Worm (Caenorhabditis elegans) whole organism, early embryonic: Measurements from ENCODE around the gene mbl-1.

ENCODE experiments used
- B0310.2 ChIP-seq: sonication (generic microtip); optimal IDR thresholded peaks from 2 replicates; lab custom pipeline; 2016; ENCODE audit warnings: mild to moderate bottlenecking, missing genetic modification characterization, missing compliant biosample characterization
- F13C5.2 ChIP-seq: sonication (generic microtip); optimal IDR thresholded peaks from 2 replicates; lab custom pipeline; 2017; ENCODE audit warnings: mild to moderate bottlenecking, missing genetic modification characterization, inconsistent platforms, missing compliant biosample characterization
- aly-1 ChIP-seq: sonication (generic microtip); optimal IDR thresholded peaks from 2 replicates; lab custom pipeline; 2016; ENCODE audit warnings: missing genetic modification characterization, missing compliant biosample characterization
- ama-1 ChIP-seq: fragments of 150-350 bp; optimal IDR thresholded peaks from 2 replicates; lab custom pipeline; 2014
- ceh-13 ChIP-seq: fragments of 200-800 bp; sonication (Bioruptor generic); optimal IDR thresholded peaks from 2 replicates; lab custom pipeline; 2018; ENCODE audit warnings: mild to moderate bottlenecking, missing genetic modification characterization, missing compliant biosample characterization
- ceh-36 ChIP-seq: sonication (generic microtip); optimal IDR thresholded peaks from 2 replicates; lab custom pipeline; 2016; ENCODE audit warnings: missing genetic modification characterization, inconsistent platforms, missing compliant biosample characterization
- ets-7 ChIP-seq: sonication (generic microtip); optimal IDR thresholded peaks from 2 replicates; lab custom pipeline; 2016; ENCODE audit warnings: missing genotype, missing genetic modification characterization, missing compliant biosample characterization
- flt-1 ChIP-seq: fragments of 200-800 bp; sonication (Bioruptor generic); IDR thresholded peaks from 2 replicates; pipeline ENCODE4 v1.3.6; 2022; ENCODE audit warnings: missing genetic modification characterization, missing compliant biosample characterization
- hmbx-1 ChIP-seq: sonication (generic microtip); optimal IDR thresholded peaks from 2 replicates; lab custom pipeline; 2016; ENCODE audit warnings: mild to moderate bottlenecking, missing genetic modification characterization, missing compliant biosample characterization
- hmg-4 ChIP-seq: fragments of 200-800 bp; sonication (Bioruptor generic); optimal IDR thresholded peaks from 2 replicates; lab custom pipeline; 2018; ENCODE audit warnings: mild to moderate bottlenecking, missing genetic modification characterization, missing compliant biosample characterization
- hnd-1 ChIP-seq: sonication (generic microtip); optimal IDR thresholded peaks from 2 replicates; lab custom pipeline; 2016; ENCODE audit warnings: missing genetic modification characterization, missing compliant biosample characterization
- pes-1 ChIP-seq: fragments of 200-800 bp; sonication (Bioruptor generic); IDR thresholded peaks from 2 replicates; pipeline ENCODE4 v1.3.6; 2022; ENCODE audit warnings: missing genetic modification reagents, missing genetic modification characterization, missing compliant biosample characterization
- scrt-1 ChIP-seq: fragments of 200-800 bp; sonication (Bioruptor generic); IDR thresholded peaks from 2 replicates; pipeline ENCODE4 v1.3.6; 2022; ENCODE audit warnings: missing genetic modification characterization, missing compliant biosample characterization
- sea-1 ChIP-seq: fragments of 200-800 bp; sonication (Bioruptor generic); conservative IDR thresholded peaks from 2 replicates; pipeline ENCODE4 v1.3.6; 2022; ENCODE audit warnings: missing genetic modification characterization, missing compliant biosample characterization
- tbx-11 ChIP-seq: fragments of 200-800 bp; sonication (Bioruptor generic); IDR thresholded peaks from 2 replicates; pipeline ENCODE4 v1.3.6; 2022; ENCODE audit warnings: missing genetic modification characterization, missing compliant biosample characterization
- tbx-37 ChIP-seq: fragments of 200-800 bp; sonication (Bioruptor generic); conservative IDR thresholded peaks from 2 replicates; pipeline ENCODE4 v1.3.6; 2022; ENCODE audit warnings: missing genetic modification reagents, missing genetic modification characterization, missing compliant biosample characterization
- tra-4 ChIP-seq: sonication (generic microtip); optimal IDR thresholded peaks from 2 replicates; lab custom pipeline; 2017; ENCODE audit warnings: missing genetic modification characterization, missing compliant biosample characterization

Gene mbl-1

DNA sequence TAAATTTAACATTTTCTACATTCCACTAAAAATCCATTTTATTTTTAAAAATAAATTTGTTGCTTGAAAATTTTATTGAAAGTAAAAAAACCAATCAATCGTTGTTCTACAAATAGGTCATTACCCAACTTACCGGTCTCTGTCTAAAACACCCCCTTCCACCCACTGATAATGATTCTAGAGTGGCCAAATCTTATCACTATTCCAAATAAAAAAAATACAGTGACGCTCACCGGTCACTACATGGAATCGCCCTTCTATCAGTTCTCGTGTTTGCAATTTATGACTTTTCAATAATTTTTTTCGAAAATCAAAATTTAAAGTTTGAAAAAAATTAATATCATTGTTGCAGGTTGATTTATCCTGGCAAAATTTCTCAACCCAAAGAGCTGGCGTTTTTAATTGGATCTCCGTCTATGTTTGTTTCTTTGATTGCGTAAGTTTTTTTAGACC is 14.9 kb upstream of the mbl-1 start, which contains the start of the genes F52G3.1 and F52G3.7:
Gene F52G3.1 (plus strand): TSS at position 353 of the 453 bp plus-strand sequence.
Gene F52G3.7 (plus strand): TSS at position 403 of the 453 bp plus-strand sequence.
- no peak for TF ChIP-seq scrt-1 (GFP tag; lab: Robert Waterston, UW)
- TF ChIP-seq ceh-13 (GFP tag; lab: Kevin White, UChicago) = no peak
- no peak for TF ChIP-seq flt-1 (GFP tag; lab: Robert Waterston, UW)
- no peak for TF ChIP-seq sea-1 (GFP tag; lab: Robert Waterston, UW)
- no peak for TF ChIP-seq tbx-11
- TF ChIP-seq hmbx-1 (tag; lab: Kevin White, UChicago) = no peak
- TF ChIP-seq hnd-1 (tag; lab: Kevin White, UChicago) = no peak
- no peak for TF ChIP-seq ets-7 (tag; lab: Kevin White, UChicago)
- no peak for TF ChIP-seq tra-4 (tag; lab: Kevin White, UChicago)
- no peak for TF ChIP-seq pes-1 (GFP tag; lab: Robert Waterston, UW)
- no peak for TF ChIP-seq ama-1 (lab: Kevin White, UChicago)

DNA sequence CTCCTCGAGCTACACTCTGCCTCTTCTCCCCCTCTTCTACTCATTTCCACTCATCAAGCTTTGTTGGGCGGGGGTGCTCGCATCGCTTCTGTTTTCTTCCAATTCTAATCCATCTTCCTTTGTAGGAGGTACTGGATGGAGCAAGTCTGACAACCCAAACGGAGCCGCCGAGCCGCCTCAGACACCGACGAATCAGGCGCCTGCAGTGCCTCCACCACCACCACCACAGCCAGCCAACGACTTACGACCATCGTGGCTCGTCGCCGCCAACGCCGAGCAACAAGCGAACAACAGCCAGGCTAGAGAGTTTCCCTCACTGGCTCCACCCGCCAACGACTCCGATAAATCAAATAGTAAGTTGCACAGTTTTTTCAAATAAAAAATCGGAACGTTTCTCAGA is 12.5 kb upstream of the mbl-1 start:
- TF ChIP-seq ceh-13 (GFP tag; lab: Kevin White, UChicago) = no peak
- no peak for TF ChIP-seq B0310.2
- TF ChIP-seq hnd-1 (tag; lab: Kevin White, UChicago) = no peak
- TF ChIP-seq scrt-1 (GFP tag; lab: Robert Waterston, UW) = no peak
- no peak for TF ChIP-seq F13C5.2 (tag; lab: Kevin White, UChicago)
- no peak for TF ChIP-seq tra-4 (tag; lab: Kevin White, UChicago)
- TF ChIP-seq ceh-36 (tag; lab: Kevin White, UChicago) = no peak
- TF ChIP-seq pes-1 (GFP tag; lab: Robert Waterston, UW) = no peak
- no peak for TF ChIP-seq hmg-4
- TF ChIP-seq tbx-37 (GFP tag; lab: Robert Waterston, UW) = no peak
- no peak for TF ChIP-seq aly-1 (tag; lab: Kevin White, UChicago)
- TF ChIP-seq sea-1 (GFP tag; lab: Robert Waterston, UW) = no peak
- no peak for TF ChIP-seq tbx-11
- TF ChIP-seq ets-7 (tag; lab: Kevin White, UChicago) = no peak

DNA sequence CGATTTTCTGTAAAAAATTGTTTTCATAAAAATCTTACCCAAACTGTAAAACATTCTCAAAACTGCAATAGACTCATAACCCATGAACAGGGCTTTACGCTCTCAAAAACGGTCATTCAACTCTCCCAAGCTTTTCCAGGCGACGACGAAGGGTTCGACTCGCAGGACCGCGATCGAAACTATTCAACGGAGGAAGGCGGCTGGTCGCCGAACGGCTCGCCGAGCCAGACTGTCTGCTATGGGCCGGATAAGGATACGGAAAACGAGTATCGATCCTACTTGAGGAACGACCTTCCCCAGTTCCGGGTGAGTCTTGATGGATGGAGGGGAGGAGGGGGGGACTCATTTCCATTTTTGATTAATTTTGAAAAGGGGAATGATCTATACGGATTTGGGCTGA is 10.6 kb upstream of the mbl-1 start:
- TF ChIP-seq hnd-1 (tag; lab: Kevin White, UChicago) (no peak), B0310.2 (no peak), aly-1 (tag; lab: Kevin White, UChicago) (no peak)

DNA sequence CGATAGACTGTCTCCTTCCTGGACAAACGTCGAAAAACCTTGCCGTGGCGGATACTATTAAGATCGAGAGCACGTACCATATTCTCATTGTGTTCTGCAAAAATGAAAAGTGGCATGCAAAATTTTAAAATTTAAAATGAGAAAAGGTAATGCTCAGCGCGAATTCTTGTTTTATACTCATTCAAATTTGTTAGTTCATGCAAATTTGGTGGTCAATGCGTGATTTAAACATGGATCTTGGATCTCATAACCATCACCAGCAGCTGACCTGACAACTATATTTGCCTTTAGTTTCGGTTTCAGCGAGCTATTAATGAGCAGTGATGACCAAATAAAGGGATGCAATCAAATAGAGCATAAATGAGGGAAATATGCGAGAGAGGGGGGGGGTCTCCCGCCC is 2.4 kb upstream of the mbl-1 start, which contains the start of gene F52G3.5:
Gene F52G3.5 (minus strand): TSS at position 101 of the 400 bp plus-strand sequence.
- TF ChIP-seq tbx-37 (GFP tag; lab: Robert Waterston, UW) = no peak
- no peak for TF ChIP-seq ceh-13 (GFP tag; lab: Kevin White, UChicago)
- no peak for TF ChIP-seq F13C5.2 (tag; lab: Kevin White, UChicago)
- no peak for TF ChIP-seq sea-1 (GFP tag; lab: Robert Waterston, UW)
- TF ChIP-seq hmbx-1 (tag; lab: Kevin White, UChicago) = no peak
- TF ChIP-seq hmg-4 = no peak
- no peak for TF ChIP-seq scrt-1 (GFP tag; lab: Robert Waterston, UW)
- TF ChIP-seq flt-1 (GFP tag; lab: Robert Waterston, UW) = no peak
- TF ChIP-seq ets-7 (tag; lab: Kevin White, UChicago) = no peak
- no peak for TF ChIP-seq tra-4 (tag; lab: Kevin White, UChicago)
- TF ChIP-seq ama-1 (lab: Kevin White, UChicago) = no peak
- no peak for TF ChIP-seq ceh-36 (tag; lab: Kevin White, UChicago)
- no peak for TF ChIP-seq pes-1 (GFP tag; lab: Robert Waterston, UW)
- TF ChIP-seq B0310.2 = no peak

DNA sequence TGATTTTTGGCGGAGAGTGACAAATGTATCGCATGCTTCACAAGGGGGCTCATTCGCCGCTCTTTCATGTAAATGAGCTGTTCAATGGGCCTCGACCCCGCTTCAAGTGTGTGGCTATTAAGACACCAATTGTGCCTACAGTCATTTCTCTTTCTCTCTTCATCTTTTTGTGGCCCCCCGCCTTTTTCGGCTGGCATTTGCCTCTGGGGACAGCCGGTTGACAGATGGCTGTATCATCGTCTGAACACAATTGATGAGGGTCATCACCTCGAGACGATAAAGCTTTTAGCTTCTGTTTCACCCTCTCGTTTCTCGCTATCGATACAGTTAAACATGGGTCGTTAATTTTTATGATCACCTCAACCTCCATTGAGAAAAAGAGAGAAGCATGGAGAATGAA is 10.0 kb downstream of the mbl-1 start:
- no peak for TF ChIP-seq tbx-11
- TF ChIP-seq tbx-37 (GFP tag; lab: Robert Waterston, UW) = no peak
- TF ChIP-seq sea-1 (GFP tag; lab: Robert Waterston, UW) = no peak
- TF ChIP-seq ets-7 (tag; lab: Kevin White, UChicago) = no peak
- TF ChIP-seq F13C5.2 (tag; lab: Kevin White, UChicago) = no peak
- TF ChIP-seq ceh-36 (tag; lab: Kevin White, UChicago) = no peak
- no peak for TF ChIP-seq ceh-13 (GFP tag; lab: Kevin White, UChicago)
- no peak for TF ChIP-seq ama-1 (lab: Kevin White, UChicago)
- TF ChIP-seq hnd-1 (tag; lab: Kevin White, UChicago) = no peak
- no peak for TF ChIP-seq tra-4 (tag; lab: Kevin White, UChicago)
- no peak for TF ChIP-seq flt-1 (GFP tag; lab: Robert Waterston, UW)
- no peak for TF ChIP-seq aly-1 (tag; lab: Kevin White, UChicago)
- TF ChIP-seq pes-1 (GFP tag; lab: Robert Waterston, UW) = no peak
- TF ChIP-seq B0310.2 = no peak
- TF ChIP-seq hmbx-1 (tag; lab: Kevin White, UChicago) = no peak
- TF ChIP-seq scrt-1 (GFP tag; lab: Robert Waterston, UW) = no peak
- TF ChIP-seq hmg-4 = no peak

DNA sequence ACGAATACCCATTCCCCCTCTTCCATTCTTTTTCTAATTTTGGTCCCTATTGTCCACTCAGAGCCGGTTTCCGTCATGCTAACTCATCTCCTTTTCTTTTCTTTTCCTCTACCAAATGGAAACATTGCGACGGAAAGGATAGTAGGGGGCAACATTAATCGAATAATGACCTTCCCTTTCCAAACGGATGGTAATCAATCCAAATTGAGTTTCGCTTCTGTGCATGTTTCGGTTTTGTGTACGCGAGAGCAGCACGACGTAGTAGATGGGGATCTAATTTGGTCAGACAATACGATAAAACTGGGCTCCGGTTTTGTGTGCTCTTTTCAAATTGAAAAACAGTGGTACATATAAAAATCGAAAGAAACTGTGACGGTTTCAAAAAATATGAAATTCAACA is 13.0 kb downstream of the mbl-1 start:
- TF ChIP-seq pes-1 (GFP tag; lab: Robert Waterston, UW) (no peak), ceh-36 (tag; lab: Kevin White, UChicago) (no peak)

DNA sequence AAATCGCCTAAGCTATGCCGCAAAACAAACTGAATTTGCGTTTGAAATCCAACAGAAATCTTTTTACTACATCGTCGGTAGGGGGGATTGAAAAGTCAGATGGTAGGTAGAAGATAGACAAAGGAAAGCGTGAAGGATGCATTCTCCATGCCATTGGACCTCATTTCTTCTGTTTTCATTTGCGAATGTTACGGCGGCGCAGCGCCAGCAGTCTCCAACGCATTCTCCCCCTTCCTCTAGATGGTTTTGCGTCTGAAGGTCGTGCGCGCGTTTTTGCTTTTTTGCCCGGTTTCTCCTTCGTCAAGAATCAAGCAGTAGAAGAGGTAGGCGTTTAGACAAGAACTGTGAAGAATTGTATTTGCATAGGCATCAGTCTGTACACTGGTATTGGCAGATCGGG is 15.1 kb downstream of the mbl-1 start:
- TF ChIP-seq F13C5.2 (tag; lab: Kevin White, UChicago) (no peak), flt-1 (GFP tag; lab: Robert Waterston, UW) (no peak), ceh-13 (GFP tag; lab: Kevin White, UChicago) (no peak), sea-1 (GFP tag; lab: Robert Waterston, UW) (no peak)

DNA sequence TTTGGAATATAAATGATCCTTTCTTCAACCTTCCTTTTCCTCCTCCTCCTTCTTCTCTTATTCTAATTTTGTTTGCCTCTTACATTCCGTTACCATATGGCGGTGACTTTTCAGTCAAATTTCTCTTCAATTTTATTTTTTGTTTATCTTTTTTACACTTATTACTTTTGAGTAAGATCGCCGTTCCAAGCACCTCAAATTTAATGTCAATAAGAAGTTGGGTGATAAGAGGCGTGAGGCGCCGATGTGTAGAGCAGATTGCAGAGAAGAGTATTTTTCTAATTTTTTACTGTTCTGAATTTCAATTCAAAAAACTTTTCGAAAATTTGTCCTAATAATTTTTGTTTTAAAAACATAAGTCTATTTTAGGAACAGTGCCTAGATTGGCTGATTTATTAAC is 16.0 kb downstream of the mbl-1 start:
- no peak for TF ChIP-seq pes-1 (GFP tag; lab: Robert Waterston, UW)
- no peak for TF ChIP-seq B0310.2
- TF ChIP-seq hmg-4 = no peak
- TF ChIP-seq hmbx-1 (tag; lab: Kevin White, UChicago) = no peak
- no peak for TF ChIP-seq ceh-13 (GFP tag; lab: Kevin White, UChicago)
- no peak for TF ChIP-seq sea-1 (GFP tag; lab: Robert Waterston, UW)
- no peak for TF ChIP-seq tbx-11
- TF ChIP-seq ama-1 (lab: Kevin White, UChicago) = no peak
- TF ChIP-seq ceh-36 (tag; lab: Kevin White, UChicago) = no peak
